Worm (Caenorhabditis elegans) whole organism, L3 larva: ENCODE measurements around the gene snf-11.

Source experiments
- R02D3.7 ChIP-seq: fragments of 150-350 bp; optimal IDR thresholded peaks from 2 replicates; lab custom pipeline; 2014; ENCODE audit warnings: missing biosample characterization, missing genetic modification characterization
- ceh-16 ChIP-seq: sonication (generic microtip); optimal IDR thresholded peaks from 2 replicates; lab custom pipeline; 2017; ENCODE audit warnings: missing biosample characterization, missing genetic modification characterization
- elt-2 ChIP-seq: sonication (generic microtip); optimal IDR thresholded peaks from 2 replicates; lab custom pipeline; 2016; ENCODE audit warnings: missing genetic modification reagents, mild to moderate bottlenecking, missing genetic modification characterization, missing compliant biosample characterization
- fkh-10 ChIP-seq: sonication (generic microtip); optimal IDR thresholded peaks from 2 replicates; lab custom pipeline; 2017; ENCODE audit warnings: missing biosample characterization, missing genetic modification reagents, missing genetic modification characterization
- fkh-2 ChIP-seq: fragments of 150-350 bp; optimal IDR thresholded peaks from 2 replicates; lab custom pipeline; 2014; ENCODE audit warnings: missing biosample characterization, missing genetic modification reagents, missing genetic modification characterization
- nhr-12 ChIP-seq: fragments of 150-350 bp; optimal IDR thresholded peaks from 2 replicates; lab custom pipeline; 2014; ENCODE audit warnings: missing biosample characterization, missing genetic modification characterization
- nhr-237 ChIP-seq: fragments of 150-350 bp; optimal IDR thresholded peaks from 2 replicates; lab custom pipeline; 2014; ENCODE audit warnings: missing biosample characterization, missing genetic modification characterization
- nhr-25 ChIP-seq: sonication (generic microtip); optimal IDR thresholded peaks from 2 replicates; lab custom pipeline; 2017; ENCODE audit warnings: missing biosample characterization, missing genetic modification characterization
- nhr-28 ChIP-seq: fragments of 150-350 bp; optimal IDR thresholded peaks from 2 replicates; lab custom pipeline; 2014; ENCODE audit warnings: missing biosample characterization, missing genetic modification characterization
- nhr-67 ChIP-seq: fragments of 150-350 bp; optimal IDR thresholded peaks from 2 replicates; lab custom pipeline; 2014; ENCODE audit warnings: missing biosample characterization, missing genetic modification characterization
- nhr-76 ChIP-seq: fragments of 150-350 bp; sonication (generic microtip); optimal IDR thresholded peaks from 5 replicates; lab custom pipeline; 2014; ENCODE audit warnings: missing biosample characterization, missing genetic modification characterization
- sea-2 ChIP-seq: fragments of 150-350 bp; sonication (generic microtip); optimal IDR thresholded peaks from 4 replicates; lab custom pipeline; 2014; ENCODE audit warnings: missing biosample characterization, missing genetic modification reagents, missing genetic modification characterization
- ztf-11 ChIP-seq: fragments of 150-350 bp; optimal IDR thresholded peaks from 2 replicates; lab custom pipeline; 2014; ENCODE audit warnings: missing biosample characterization, missing genetic modification characterization
- ztf-4 ChIP-seq: fragments of 150-350 bp; optimal IDR thresholded peaks from 2 replicates; lab custom pipeline; 2014; ENCODE audit warnings: missing biosample characterization, missing genetic modification characterization

- TF ChIP-seq nhr-76 (no peak), R02D3.7 (no peak), ztf-11 (tag; lab: Kevin White, UChicago) (no peak), elt-2 (no peak), ztf-4 (tag; lab: Kevin White, UChicago) (no peak), nhr-237 (tag; lab: Kevin White, UChicago) (no peak), nhr-25 (no peak), fkh-2 (tag; lab: Kevin White, UChicago) (no peak), nhr-28 (no peak), sea-2 (no peak), ceh-16 (tag; lab: Kevin White, UChicago) (no peak), nhr-12 (tag; lab: Kevin White, UChicago) (no peak), nhr-67 (no peak), fkh-10 (GFP tag; lab: Kevin White, UChicago) (no peak)
Measured at ce11 chrV:11300539-11300938, 7.7 kb downstream of the snf-11 start, which contains the start of gene srh-47.
